Worm (Caenorhabditis elegans) whole organism, L3 larva: ENCODE measurements around the gene mes-2.

Experiments
- R02D3.7 ChIP-seq: fragments of 150-350 bp; optimal IDR thresholded peaks from 2 replicates; lab custom pipeline; 2014; ENCODE audit warnings: missing biosample characterization, missing genetic modification characterization
- ZK546.5 ChIP-seq: sonication (generic microtip); optimal IDR thresholded peaks from 2 replicates; lab custom pipeline; 2017; ENCODE audit warnings: missing biosample characterization, missing genetic modification characterization
- ceh-28 ChIP-seq: fragments of 150-350 bp; optimal IDR thresholded peaks from 2 replicates; lab custom pipeline; 2014; ENCODE audit warnings: missing biosample characterization, missing genetic modification reagents, missing genetic modification characterization
- ceh-82 ChIP-seq: fragments of 150-350 bp; optimal IDR thresholded peaks from 2 replicates; lab custom pipeline; 2014; ENCODE audit warnings: missing biosample characterization, missing genetic modification characterization
- daf-12 ChIP-seq: fragments of 150-350 bp; optimal IDR thresholded peaks from 2 replicates; lab custom pipeline; 2014; ENCODE audit warnings: missing biosample characterization, missing genetic modification reagents, missing genetic modification characterization
- nhr-43 ChIP-seq: sonication (generic microtip); optimal IDR thresholded peaks from 2 replicates; lab custom pipeline; 2016; ENCODE audit warnings: mild to moderate bottlenecking, missing genetic modification characterization, missing compliant biosample characterization; ENCODE audit not compliant: poor library complexity, severe bottlenecking
- nhr-77 ChIP-seq: fragments of 150-350 bp; optimal IDR thresholded peaks from 2 replicates; lab custom pipeline; 2014; ENCODE audit warnings: missing biosample characterization, missing genetic modification characterization
- pqm-1 ChIP-seq: fragments of 150-350 bp; optimal IDR thresholded peaks from 2 replicates; lab custom pipeline; 2017; ENCODE audit warnings: missing biosample characterization, missing genetic modification characterization, inconsistent platforms
- skn-1 ChIP-seq: fragments of 150-350 bp; optimal IDR thresholded peaks from 2 replicates; lab custom pipeline; 2014; ENCODE audit warnings: missing biosample characterization, missing genetic modification characterization
- unc-62 ChIP-seq: fragments of 150-350 bp; sonication (generic microtip); optimal IDR thresholded peaks from 4 replicates; lab custom pipeline; 2014; ENCODE audit warnings: missing biosample characterization, missing genetic modification reagents, missing genetic modification characterization
- zag-1 ChIP-seq: fragments of 150-350 bp; optimal IDR thresholded peaks from 2 replicates; lab custom pipeline; 2014; ENCODE audit warnings: missing biosample characterization, missing genetic modification characterization
- ztf-11 ChIP-seq: fragments of 150-350 bp; optimal IDR thresholded peaks from 2 replicates; lab custom pipeline; 2014; ENCODE audit warnings: missing biosample characterization, missing genetic modification characterization

DNA sequence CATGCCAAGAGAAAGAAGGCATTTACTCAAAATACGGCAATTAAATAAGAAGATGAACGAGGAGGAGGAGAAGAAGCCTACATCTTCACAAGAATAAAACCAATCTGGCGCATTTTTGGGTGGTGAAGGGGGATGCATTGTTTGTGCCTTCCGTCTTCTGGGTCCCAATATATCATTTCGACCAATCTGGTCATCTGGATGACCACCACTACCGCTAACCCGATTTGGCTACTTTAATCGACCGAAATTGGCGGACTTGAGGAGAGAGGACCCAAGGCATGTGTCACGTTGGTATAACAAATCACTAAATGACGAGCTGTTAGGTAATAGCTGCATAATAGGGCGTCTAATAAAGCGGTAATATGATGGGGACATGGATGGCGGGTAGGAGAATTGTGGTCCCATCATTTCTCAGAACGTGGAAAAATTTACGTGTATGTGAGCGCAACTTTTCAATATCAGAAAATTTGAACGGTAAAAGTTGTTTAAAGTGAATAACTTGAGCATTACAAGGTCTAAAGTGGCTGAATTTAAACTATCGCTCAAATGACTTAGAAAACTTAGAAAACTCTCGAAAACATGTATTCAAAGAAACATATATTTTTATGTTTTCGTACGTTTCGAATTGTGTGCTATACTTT, 50.1 kb downstream of the mes-2 start:
- no peak for TF ChIP-seq daf-12 (tag; lab: Kevin White, UChicago)
- no peak for TF ChIP-seq unc-62 (GFP tag; lab: Kevin White, UChicago)
- no peak for TF ChIP-seq nhr-77 (tag; lab: Kevin White, UChicago)
- no peak for TF ChIP-seq ceh-28
- no peak for TF ChIP-seq ceh-82 (tag; lab: Kevin White, UChicago)
- no peak for TF ChIP-seq ZK546.5
- no peak for TF ChIP-seq zag-1 (tag; lab: Kevin White, UChicago)
- TF ChIP-seq ztf-11 (tag; lab: Kevin White, UChicago): no peak
- no peak for TF ChIP-seq skn-1
- no peak for TF ChIP-seq R02D3.7 (tag; lab: Kevin White, UChicago)
- TF ChIP-seq pqm-1: no peak
- TF ChIP-seq nhr-43 (tag; lab: Kevin White, UChicago): no peak
